Fruit fly (Drosophila melanogaster) whole organism, embryonic: Measurements from ENCODE around the gene eIF4E5.

Source experiments
- Ada2b ChIP-seq: fragments of 200-800 bp; sonication (Bioruptor generic); IDR thresholded peaks from 2 replicates; pipeline ENCODE4 v1.3.6; 2022; ENCODE audit warnings: missing biosample characterization, missing genetic modification characterization
- Awh ChIP-seq: fragments of 200-800 bp; sonication (Bioruptor generic); IDR thresholded peaks from 2 replicates; pipeline ENCODE4, ENCODE4 v1.3.6; 2022; ENCODE audit warnings: missing biosample characterization, missing genetic modification characterization
- B-H2 ChIP-seq: fragments of 200-800 bp; sonication (Bioruptor generic); optimal IDR thresholded peaks from 2 replicates; lab custom pipeline; 2018; ENCODE audit warnings: missing biosample characterization, mild to moderate bottlenecking, missing genetic modification characterization
- CG10366 ChIP-seq: fragments of 200-800 bp; sonication (Bioruptor generic); IDR thresholded peaks from 2 replicates; pipeline ENCODE4 v1.3.6; 2022; ENCODE audit warnings: missing biosample characterization, missing genetic modification characterization
- CG11093 ChIP-seq: fragments of 200-800 bp; sonication (Bioruptor generic); IDR thresholded peaks from 3 replicates; pipeline ENCODE4 v1.3.6; 2022; ENCODE audit warnings: missing biosample characterization, missing genetic modification characterization
- CG11504 ChIP-seq: fragments of 200-800 bp; sonication (Bioruptor generic); optimal IDR thresholded peaks from 3 replicates; lab custom pipeline; 2019; ENCODE audit warnings: missing biosample characterization, mild to moderate bottlenecking, missing genetic modification characterization, moderate library complexity
- CG11695 ChIP-seq: fragments of 200-800 bp; sonication (Bioruptor generic); IDR thresholded peaks from 3 replicates; pipeline ENCODE4 v1.3.6; 2022; ENCODE audit warnings: missing biosample characterization, missing genetic modification characterization
- CG12236 ChIP-seq: fragments of 200-800 bp; sonication (Bioruptor generic); optimal IDR thresholded peaks from 2 replicates; lab custom pipeline; 2016; ENCODE audit warnings: missing biosample characterization, missing genetic modification characterization
- CG13624 ChIP-seq: fragments of 200-800 bp; sonication (Bioruptor generic); optimal IDR thresholded peaks from 2 replicates; lab custom pipeline; 2016; ENCODE audit warnings: missing biosample characterization, missing genetic modification characterization
- CG15011 ChIP-seq: fragments of 200-800 bp; sonication (Bioruptor generic); optimal IDR thresholded peaks from 3 replicates; lab custom pipeline; 2018; ENCODE audit warnings: missing biosample characterization, mild to moderate bottlenecking, missing genetic modification characterization
- CG15073 ChIP-seq: fragments of 200-800 bp; sonication (Bioruptor generic); optimal IDR thresholded peaks from 2 replicates; lab custom pipeline; 2016; ENCODE audit warnings: missing biosample characterization, missing genetic modification characterization
- CG17328 ChIP-seq: fragments of 200-800 bp; sonication (Bioruptor generic); IDR thresholded peaks from 2 replicates; pipeline ENCODE4 v1.3.6; 2022; ENCODE audit warnings: missing biosample characterization, missing genetic modification characterization
- CG34422 ChIP-seq: fragments of 200-800 bp; sonication (Bioruptor generic); IDR thresholded peaks from 3 replicates; pipeline ENCODE4 v1.3.6; 2022; ENCODE audit warnings: missing biosample characterization, missing genetic modification characterization
- CG3995 ChIP-seq: fragments of 200-800 bp; sonication (Bioruptor generic); optimal IDR thresholded peaks from 3 replicates; lab custom pipeline; 2016; ENCODE audit warnings: missing biosample characterization, missing genetic modification characterization
- CG6654 ChIP-seq: fragments of 200-800 bp; sonication (Bioruptor generic); optimal IDR thresholded peaks from 2 replicates; lab custom pipeline; 2017; ENCODE audit warnings: missing biosample characterization, mild to moderate bottlenecking, missing genetic modification characterization
- CG6765 ChIP-seq: fragments of 200-800 bp; sonication (Bioruptor generic); optimal IDR thresholded peaks from 3 replicates; lab custom pipeline; 2017; ENCODE audit warnings: missing biosample characterization, mild to moderate bottlenecking, missing genetic modification characterization
- CG7357 ChIP-seq: fragments of 200-800 bp; sonication (Bioruptor generic); IDR thresholded peaks from 3 replicates; pipeline ENCODE4 v1.3.6; 2022; ENCODE audit warnings: missing biosample characterization, missing genetic modification characterization
- CG7556 ChIP-seq: fragments of 200-800 bp; sonication (Bioruptor generic); optimal IDR thresholded peaks from 2 replicates; lab custom pipeline; 2017; ENCODE audit warnings: missing biosample characterization, mild to moderate bottlenecking, missing genetic modification characterization
- CG9932 ChIP-seq: fragments of 200-800 bp; sonication (Bioruptor generic); IDR thresholded peaks from 2 replicates; pipeline ENCODE4 v1.3.6; 2022; ENCODE audit warnings: missing biosample characterization, missing genetic modification characterization
- Dfd ChIP-seq, 2 experiments: fragments of >200 bp; optimal IDR thresholded peaks; 2 replicates each; lab custom pipeline; 2017; ENCODE audit warnings: missing biosample characterization in 2 of 2, missing genetic modification characterization in 2 of 2
- Dll ChIP-seq: fragments of 200-800 bp; sonication (Bioruptor generic); IDR thresholded peaks from 4 replicates; pipeline ENCODE4 v1.3.6; 2022; ENCODE audit warnings: missing biosample characterization, missing genetic modification characterization; ENCODE audit not compliant: partially characterized antibody
- HLH54F ChIP-seq: fragments of 200-800 bp; sonication (Bioruptor generic); optimal IDR thresholded peaks from 3 replicates; lab custom pipeline; 2016; ENCODE audit warnings: missing biosample characterization, missing genetic modification characterization
- Hand ChIP-seq: fragments of 200-800 bp; sonication (Bioruptor generic); optimal IDR thresholded peaks from 2 replicates; lab custom pipeline; 2017; ENCODE audit warnings: mild to moderate bottlenecking, missing biosample characterization, missing genetic modification reagents, missing genetic modification characterization
- Hr39 ChIP-seq: fragments of >200 bp; optimal IDR thresholded peaks from 2 replicates; lab custom pipeline; 2017
- NK7.1 ChIP-seq: fragments of 200-800 bp; sonication (Bioruptor generic); optimal IDR thresholded peaks from 3 replicates; lab custom pipeline; 2016; ENCODE audit warnings: missing biosample characterization, missing genetic modification characterization
- Nf-YB ChIP-seq: fragments of 200-800 bp; sonication (Bioruptor generic); optimal IDR thresholded peaks from 3 replicates; lab custom pipeline; 2019; ENCODE audit warnings: missing biosample characterization, mild to moderate bottlenecking, missing genetic modification characterization, moderate library complexity
- Nf-YC ChIP-seq: fragments of 200-800 bp; optimal IDR thresholded peaks from 3 replicates; lab custom pipeline; 2019; ENCODE audit warnings: missing biosample characterization, mild to moderate bottlenecking, missing genetic modification characterization, moderate library complexity
- Sox100B ChIP-seq: fragments of 200-800 bp; sonication (Bioruptor generic); optimal IDR thresholded peaks from 3 replicates; lab custom pipeline; 2018; ENCODE audit warnings: missing biosample characterization, mild to moderate bottlenecking, missing genetic modification characterization
- cg ChIP-seq: fragments of 200-800 bp; sonication (Bioruptor generic); optimal IDR thresholded peaks from 3 replicates; lab custom pipeline; 2019; ENCODE audit warnings: missing biosample characterization, mild to moderate bottlenecking, missing genetic modification characterization, moderate library complexity
- chinmo ChIP-seq: fragments of 200-800 bp; sonication (Bioruptor generic); IDR thresholded peaks from 4 replicates; pipeline ENCODE4 v1.3.6; 2022; ENCODE audit warnings: missing biosample characterization, missing genetic modification characterization; ENCODE audit not compliant: partially characterized antibody
- corto ChIP-seq: fragments of 200-800 bp; sonication (Bioruptor generic); optimal IDR thresholded peaks from 2 replicates; lab custom pipeline; 2016; ENCODE audit warnings: missing biosample characterization, mild to moderate bottlenecking, missing genetic modification characterization, moderate library complexity
- croc ChIP-seq: fragments of 200-800 bp; sonication (Bioruptor generic); conservative IDR thresholded peaks from 3 replicates; pipeline ENCODE4 v1.3.6; 2022; ENCODE audit warnings: missing biosample characterization, missing genetic modification characterization
- crp ChIP-seq, 2 experiments: fragments of 200-800 bp; sonication (Bioruptor generic); optimal IDR thresholded peaks; 2 replicates in 1 of 2; 3 replicates in 1 of 2; lab custom pipeline; 2017; ENCODE audit warnings: missing biosample characterization in 2 of 2, missing genetic modification characterization in 2 of 2, mild to moderate bottlenecking in 1 of 2, moderate library complexity in 1 of 2
- disco-r ChIP-seq: fragments of 200-800 bp; sonication (Bioruptor generic); optimal IDR thresholded peaks from 2 replicates; lab custom pipeline; 2016; ENCODE audit warnings: missing biosample characterization, missing genetic modification characterization
- dpn ChIP-seq, 2 experiments: fragments of 200-800 bp; sonication (Bioruptor generic); optimal IDR thresholded peaks; 3 replicates each; lab custom pipeline; 2016; ENCODE audit warnings: missing biosample characterization in 2 of 2, missing genetic modification characterization in 2 of 2
- dysf ChIP-seq: fragments of 200-800 bp; sonication (Bioruptor generic); IDR thresholded peaks from 3 replicates; pipeline ENCODE4 v1.3.6; 2022; ENCODE audit warnings: missing biosample characterization, missing genetic modification characterization
- ewg ChIP-seq: fragments of 200-800 bp; sonication (Bioruptor generic); optimal IDR thresholded peaks from 3 replicates; lab custom pipeline; 2017; ENCODE audit warnings: mild to moderate bottlenecking, missing biosample characterization, missing genetic modification reagents, missing genetic modification characterization
- gcm2 ChIP-seq: fragments of 200-800 bp; sonication (Bioruptor generic); optimal IDR thresholded peaks from 2 replicates; lab custom pipeline; 2016; ENCODE audit warnings: missing biosample characterization, missing genetic modification characterization
- gem ChIP-seq: fragments of 200-800 bp; sonication (Bioruptor generic); optimal IDR thresholded peaks from 2 replicates; lab custom pipeline; 2019; ENCODE audit warnings: missing biosample characterization, mild to moderate bottlenecking, missing genetic modification characterization, moderate library complexity
- grn ChIP-seq: fragments of 200-800 bp; sonication (Bioruptor generic); optimal IDR thresholded peaks from 3 replicates; lab custom pipeline; 2017; ENCODE audit warnings: missing biosample characterization, missing genetic modification characterization
- her ChIP-seq: fragments of 200-800 bp; sonication (Bioruptor generic); optimal IDR thresholded peaks from 2 replicates; lab custom pipeline; 2016; ENCODE audit warnings: missing biosample characterization, missing genetic modification characterization
- lmd ChIP-seq: fragments of 200-800 bp; sonication (Bioruptor generic); IDR thresholded peaks from 2 replicates; pipeline ENCODE4 v1.3.6; 2022; ENCODE audit warnings: missing biosample characterization, missing genetic modification characterization
- maf-S ChIP-seq: fragments of 200-800 bp; sonication (Bioruptor generic); optimal IDR thresholded peaks from 2 replicates; lab custom pipeline; 2016; ENCODE audit warnings: missing biosample characterization, missing genetic modification characterization
- mam ChIP-seq: fragments of 200-800 bp; sonication (Bioruptor generic); optimal IDR thresholded peaks from 3 replicates; lab custom pipeline; 2016; ENCODE audit warnings: missing biosample characterization, missing genetic modification characterization
- oc ChIP-seq: fragments of 200-800 bp; sonication (Bioruptor generic); optimal IDR thresholded peaks from 2 replicates; lab custom pipeline; 2018; ENCODE audit warnings: missing biosample characterization, mild to moderate bottlenecking, missing genetic modification characterization, moderate library complexity
- prd ChIP-seq, 3 experiments: fragments of >200 bp in 2 of 3; fragments of 200-800 bp in 1 of 3; sonication (Bioruptor generic) in 1 of 3; optimal IDR thresholded peaks in 2 of 3; IDR thresholded peaks in 1 of 3; 2 replicates in 2 of 3; 3 replicates in 1 of 3; pipeline versions ENCODE4 v1.3.6 to Lab custom; 2017 to 2022; ENCODE audit warnings: missing biosample characterization in 1 of 3, missing genetic modification characterization in 1 of 3
- pum ChIP-seq: fragments of 200-800 bp; sonication (Bioruptor generic); optimal IDR thresholded peaks from 2 replicates; lab custom pipeline; 2016; ENCODE audit warnings: missing biosample characterization, missing genetic modification characterization
- run ChIP-seq: fragments of 200-800 bp; sonication (Bioruptor generic); optimal IDR thresholded peaks from 3 replicates; lab custom pipeline; 2018; ENCODE audit warnings: missing biosample characterization, mild to moderate bottlenecking, missing genetic modification characterization
- so ChIP-seq: fragments of 200-800 bp; sonication (Bioruptor generic); IDR thresholded peaks from 3 replicates; pipeline ENCODE4 v1.3.6; 2022; ENCODE audit warnings: missing biosample characterization, missing genetic modification characterization
- sqz ChIP-seq: fragments of 200-800 bp; sonication (Bioruptor generic); optimal IDR thresholded peaks from 3 replicates; lab custom pipeline; 2018; ENCODE audit warnings: missing biosample characterization, mild to moderate bottlenecking, missing genetic modification characterization
- sug ChIP-seq: fragments of 200-800 bp; optimal IDR thresholded peaks from 2 replicates; lab custom pipeline; 2019; ENCODE audit warnings: missing biosample characterization, mild to moderate bottlenecking, missing genetic modification characterization, moderate library complexity
- vnd ChIP-seq: fragments of 200-800 bp; sonication (Bioruptor generic); IDR thresholded peaks from 3 replicates; pipeline ENCODE4 v1.3.6; 2022; ENCODE audit warnings: missing biosample characterization, missing genetic modification characterization; ENCODE audit not compliant: partially characterized antibody

Gene eIF4E5

dm6 chr3L:7861807-7862206 is 32.9 kb upstream of the eIF4E5 start (continued):
- TF ChIP-seq CG7556 = peak; percentile 53
- no peak for TF ChIP-seq Hr39 (lab: Kevin White, UChicago)
- TF ChIP-seq CG15011 (GFP tag; lab: Kevin White, UChicago) = no peak
- TF ChIP-seq run (tag; lab: Kevin White, UChicago) = no peak
- no peak for TF ChIP-seq disco-r (GFP tag; lab: Kevin White, UChicago)
- peak; percentile 47; the same call in 1 of the 3 replicates for TF ChIP-seq CG11695 (GFP tag; lab: Robert Waterston, UW)
- no peak for TF ChIP-seq CG12236 (GFP tag; lab: Kevin White, UChicago)
- no peak for TF ChIP-seq Nf-YC (tag; lab: Kevin White, UChicago)
- peak; percentile 40 for TF ChIP-seq Sox100B (GFP tag; lab: Kevin White, UChicago)
- TF ChIP-seq CG15073 = no peak
- no peak for TF ChIP-seq her (GFP tag; lab: Kevin White, UChicago)
- no peak for TF ChIP-seq Ada2b (GFP tag; lab: Robert Waterston, UW)
- no peak for TF ChIP-seq NK7.1 (GFP tag; lab: Kevin White, UChicago)
- TF ChIP-seq Nf-YB (GFP tag; lab: Kevin White, UChicago) = peak; percentile 14
- TF ChIP-seq corto (GFP tag; lab: Kevin White, UChicago) = no peak
- no peak for TF ChIP-seq dysf (GFP tag; lab: Robert Waterston, UW)
- no peak for TF ChIP-seq CG9932
- TF ChIP-seq vnd = no peak
- no peak for TF ChIP-seq pum
- TF ChIP-seq sqz (GFP tag; lab: Kevin White, UChicago) = peak; percentile 26
- no peak for TF ChIP-seq mam (GFP tag; lab: Kevin White, UChicago)
- TF ChIP-seq Dll (GFP tag; lab: Robert Waterston, UW) = no peak
- TF ChIP-seq Hand = no peak
- TF ChIP-seq so (GFP tag; lab: Robert Waterston, UW) = no peak
- TF ChIP-seq CG6765 (GFP tag; lab: Kevin White, UChicago) = no peak
- no peak for TF ChIP-seq maf-S (GFP tag; lab: Kevin White, UChicago)
- TF ChIP-seq B-H2 = no peak
- no peak for TF ChIP-seq prd (optimal IDR thresholded peaks at IDR 0.05; lab: Kevin White, UChicago)
- TF ChIP-seq prd (GFP tag; IDR thresholded peaks at IDR 0.05; lab: Robert Waterston, UW) = peak; percentile 18; the same call in 1 of the 3 replicates
- no peak for TF ChIP-seq lmd (GFP tag; lab: Robert Waterston, UW)
- no peak for TF ChIP-seq oc (tag; lab: Kevin White, UChicago)
- no peak for TF ChIP-seq Dfd (GFP tag; optimal IDR thresholded peaks at IDR 0.05; lab: Kevin White, UChicago)
- TF ChIP-seq CG11093 (GFP tag; lab: Robert Waterston, UW) = no peak
- TF ChIP-seq Awh (GFP tag; lab: Robert Waterston, UW) = no peak
- TF ChIP-seq gcm2 = no peak
- peak; percentile 57 for TF ChIP-seq CG11504
- no peak for TF ChIP-seq ewg (GFP tag; lab: Kevin White, UChicago)
- TF ChIP-seq chinmo (GFP tag; lab: Robert Waterston, UW) = no peak
- no peak for TF ChIP-seq HLH54F (GFP tag; lab: Kevin White, UChicago)
- no peak for TF ChIP-seq CG34422 (GFP tag; lab: Robert Waterston, UW)
- TF ChIP-seq CG6654 (GFP tag; lab: Kevin White, UChicago) = no peak
- TF ChIP-seq cg = no peak
- no peak for TF ChIP-seq croc
- no peak for TF ChIP-seq CG13624 (GFP tag; lab: Kevin White, UChicago)
- no peak for TF ChIP-seq CG3995 (GFP tag; lab: Kevin White, UChicago)
- TF ChIP-seq grn (GFP tag; lab: Kevin White, UChicago) = no peak
- no peak for TF ChIP-seq CG7357 (GFP tag; lab: Robert Waterston, UW)
- peak; percentile 81 for TF ChIP-seq gem
- peak; percentile 77 for TF ChIP-seq CG17328 (GFP tag; lab: Robert Waterston, UW)
- TF ChIP-seq sug (tag; lab: Kevin White, UChicago) = no peak
- peak in 1 of 2 experiments; percentile 30 for TF ChIP-seq dpn (GFP tag; optimal IDR thresholded peaks at IDR 0.05; lab: Kevin White, UChicago)
- no peak for TF ChIP-seq crp (GFP tag; optimal IDR thresholded peaks at IDR 0.05; lab: Kevin White, UChicago)
- no peak for TF ChIP-seq CG10366 (GFP tag; lab: Robert Waterston, UW)
